Fruit fly (Drosophila melanogaster) Kc167 (cell line): Measurements from ENCODE around the gene CG11600.

Experiments used
- Myc ChIP-seq: fragments of >200 bp; optimal IDR thresholded peaks from 2 replicates; lab custom pipeline; 2017; ENCODE audit warnings: missing external identifiers
- Sin3A ChIP-seq: fragments of >200 bp; optimal IDR thresholded peaks from 2 replicates; lab custom pipeline; 2018; ENCODE audit warnings: missing external identifiers
- h ChIP-seq: fragments of >200 bp; optimal IDR thresholded peaks from 3 replicates; lab custom pipeline; 2018; ENCODE audit warnings: missing external identifiers
- insv ChIP-seq: fragments of >200 bp; optimal IDR thresholded peaks from 3 replicates; lab custom pipeline; 2018; ENCODE audit warnings: missing external identifiers
- psq ChIP-seq: fragments of >200 bp; optimal IDR thresholded peaks from 2 replicates; lab custom pipeline; 2017; ENCODE audit warnings: missing external identifiers
- ttk ChIP-seq: sonication (Bioruptor generic); optimal IDR thresholded peaks from 2 replicates; lab custom pipeline; 2017; ENCODE audit warnings: missing external identifiers

The CG11600 gene

dm6 chr3R:12636240-12636639 is at the start of gene CG11600:
TSS of gene CG11600 (plus strand) at chr3R:12636540.
- TF ChIP-seq h (no peak), Sin3A (lab: Kevin White, UChicago) (no peak), ttk (no peak), Myc (lab: Kevin White, UChicago) (no peak), insv (no peak), psq (lab: Kevin White, UChicago) (no peak)

DNA sequence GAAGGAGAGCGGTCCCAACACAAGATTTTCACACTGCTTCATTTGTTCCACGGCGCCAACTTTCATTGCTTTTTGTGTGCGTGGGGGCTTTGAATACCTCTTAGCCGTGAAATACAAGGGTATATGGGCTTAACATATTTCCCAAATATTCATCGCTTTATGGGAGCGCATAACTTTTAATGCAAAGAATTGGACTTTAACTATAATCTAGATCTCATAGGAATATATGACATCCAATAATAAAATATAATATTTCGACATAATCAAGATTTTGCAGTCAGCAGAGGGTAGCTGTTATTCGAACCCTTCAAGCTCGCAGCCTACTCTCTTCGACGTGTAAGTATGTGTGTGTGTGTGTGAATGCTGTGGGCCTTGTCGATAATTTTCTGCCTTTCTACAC is 44.7 kb upstream of the CG11600 start:
- TF ChIP-seq insv = no peak
- no peak for TF ChIP-seq psq (lab: Kevin White, UChicago)
- no peak for TF ChIP-seq Sin3A (lab: Kevin White, UChicago)
- no peak for TF ChIP-seq Myc (lab: Kevin White, UChicago)
- no peak for TF ChIP-seq ttk
- TF ChIP-seq h = no peak

- TF ChIP-seq Myc (lab: Kevin White, UChicago) (no peak), Sin3A (lab: Kevin White, UChicago) (no peak), psq (lab: Kevin White, UChicago) (no peak), ttk (no peak), h (no peak), insv (no peak)
Observed at dm6 chr3R:12595187-12595889, 41.0 kb upstream of the CG11600 start, which contains the start of gene Octbeta2R. TSS of gene Octbeta2R (minus strand) at chr3R:12595725.

dm6 chr3R:12595890-12596215 is 40.5 kb upstream of the CG11600 start:
- TF ChIP-seq Myc (lab: Kevin White, UChicago) (no peak), ttk (no peak), Sin3A (lab: Kevin White, UChicago) (no peak), psq (lab: Kevin White, UChicago) (no peak), h (no peak), insv (no peak)

dm6 chr3R:12611973-12612372 is 24.4 kb upstream of the CG11600 start:
- no peak for TF ChIP-seq insv
- TF ChIP-seq h = no peak
- TF ChIP-seq ttk = no peak
- no peak for TF ChIP-seq Sin3A (lab: Kevin White, UChicago)
- no peak for TF ChIP-seq psq (lab: Kevin White, UChicago)
- TF ChIP-seq Myc (lab: Kevin White, UChicago) = no peak

DNA sequence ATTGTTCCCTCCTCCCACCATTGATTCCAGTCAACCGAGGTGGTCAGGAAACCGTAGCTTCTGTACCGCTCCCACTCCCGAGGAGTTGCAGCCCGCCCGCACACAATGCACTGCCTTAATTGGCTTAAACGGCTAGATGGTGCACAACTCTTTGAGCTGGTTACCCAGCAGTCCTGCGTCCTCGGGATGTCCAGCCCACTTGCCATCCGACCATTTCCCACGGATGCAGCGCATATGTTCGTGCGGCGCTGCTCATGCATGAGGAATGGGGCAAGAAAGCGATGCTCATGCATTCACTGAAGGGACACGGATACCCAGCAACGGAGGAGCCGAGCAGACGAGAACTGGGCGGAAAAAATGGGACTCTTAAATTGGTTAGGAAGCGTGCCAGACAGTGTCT is 20.8 kb upstream of the CG11600 start:
- TF ChIP-seq psq (lab: Kevin White, UChicago) (no peak), Sin3A (lab: Kevin White, UChicago) (no peak), insv (no peak), h (no peak), Myc (lab: Kevin White, UChicago) (no peak), ttk (no peak)

- TF ChIP-seq h (no peak), Myc (lab: Kevin White, UChicago) (no peak), Sin3A (lab: Kevin White, UChicago) (no peak), ttk (no peak), insv (no peak), psq (lab: Kevin White, UChicago) (no peak)
Observed at dm6 chr3R:12622778-12623177, 13.6 kb upstream of the CG11600 start.

- TF ChIP-seq ttk (no peak), insv (no peak), Myc (lab: Kevin White, UChicago) (no peak), h (no peak), psq (lab: Kevin White, UChicago) (no peak), Sin3A (lab: Kevin White, UChicago) (no peak)
Observed at dm6 chr3R:12624913-12625312, 11.4 kb upstream of the CG11600 start.

- TF ChIP-seq psq (lab: Kevin White, UChicago) (peak; percentile 86), insv (no peak)
Observed at dm6 chr3R:12626674-12627382, 9.5 kb upstream of the CG11600 start.

DNA sequence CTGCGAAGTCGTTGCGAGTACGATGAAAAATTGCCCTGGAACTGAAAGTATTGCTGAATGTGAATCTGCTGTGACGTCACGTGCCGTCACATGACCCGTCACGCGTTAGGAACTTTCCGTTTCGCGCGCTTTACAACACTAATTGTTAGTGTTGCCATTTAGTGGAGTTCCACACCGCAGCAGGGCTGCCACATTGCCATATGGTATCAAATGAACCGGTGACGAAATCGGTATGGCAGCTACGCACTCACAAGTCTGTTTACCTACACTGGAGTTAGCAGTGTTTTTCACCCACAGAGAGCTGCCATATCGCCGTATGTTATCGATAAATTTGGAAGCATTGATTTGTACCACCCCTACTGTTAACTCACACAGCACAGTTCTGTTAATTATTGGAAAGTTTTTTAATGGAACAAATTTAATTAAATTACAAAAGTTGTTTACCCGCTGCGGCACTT is 8.6 kb upstream of the CG11600 start, which contains the start of the genes Vha55 and Snx3:
Gene Vha55, minus strand, starts transcription at position 139 of the 458 bp plus-strand sequence.
Gene Snx3, plus strand, starts transcription at position 341 of the 458 bp plus-strand sequence.
- TF ChIP-seq ttk = no peak
- no peak for TF ChIP-seq Sin3A (lab: Kevin White, UChicago)
- TF ChIP-seq h = no peak

DNA sequence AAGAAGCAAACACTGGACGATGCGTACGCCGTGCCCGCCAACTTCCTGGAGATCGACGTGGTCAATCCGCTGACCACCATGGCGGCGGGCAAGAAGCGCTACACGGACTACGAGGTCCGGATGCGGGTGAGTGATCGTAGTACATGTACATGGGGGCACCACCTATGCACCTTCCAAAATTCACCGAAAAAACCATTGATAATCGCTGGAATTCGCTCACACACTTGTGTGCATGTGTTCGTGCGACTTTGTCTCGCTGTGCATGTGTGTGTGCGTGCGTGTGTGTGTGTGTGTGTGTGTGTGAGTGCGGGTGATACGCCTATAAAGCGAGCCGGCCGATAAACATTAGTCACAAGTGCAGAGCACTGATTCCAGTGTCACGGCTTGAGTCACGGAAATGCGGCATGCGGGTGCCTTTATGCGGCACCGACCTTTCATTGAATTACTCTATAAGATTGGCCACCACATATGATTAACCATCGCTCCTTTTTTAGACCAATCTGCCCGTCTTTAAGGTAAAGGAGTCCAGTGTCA is 7.9 kb upstream of the CG11600 start:
- TF ChIP-seq insv (no peak), Myc (lab: Kevin White, UChicago) (no peak), psq (lab: Kevin White, UChicago) (no peak), Sin3A (lab: Kevin White, UChicago) (no peak), h (no peak), ttk (no peak)

DNA sequence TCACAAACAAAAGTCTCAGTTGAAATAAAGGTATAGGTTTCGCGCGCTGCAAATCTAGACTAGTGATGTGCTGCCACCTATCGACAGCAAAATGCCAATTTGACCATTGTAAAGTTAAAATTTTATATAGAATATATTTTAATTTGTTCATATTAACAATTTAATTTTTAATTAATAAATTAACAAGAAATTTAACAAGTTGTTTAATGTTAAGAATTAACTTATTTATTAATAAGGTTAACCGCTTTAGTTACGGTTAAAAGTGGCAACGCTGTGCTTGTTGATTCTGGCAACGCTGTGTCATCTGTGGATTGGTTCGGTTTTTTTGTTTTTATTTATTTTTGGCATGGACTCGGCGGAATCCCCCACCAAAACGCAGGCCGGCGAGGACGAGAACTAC is 6.0 kb upstream of the CG11600 start, which contains the start of gene Not10:
Gene Not10, plus strand, starts transcription at position 279 of the 400 bp plus-strand sequence.
- TF ChIP-seq Sin3A (lab: Kevin White, UChicago) (no peak), psq (lab: Kevin White, UChicago) (no peak), h (no peak), Myc (lab: Kevin White, UChicago) (no peak)

DNA sequence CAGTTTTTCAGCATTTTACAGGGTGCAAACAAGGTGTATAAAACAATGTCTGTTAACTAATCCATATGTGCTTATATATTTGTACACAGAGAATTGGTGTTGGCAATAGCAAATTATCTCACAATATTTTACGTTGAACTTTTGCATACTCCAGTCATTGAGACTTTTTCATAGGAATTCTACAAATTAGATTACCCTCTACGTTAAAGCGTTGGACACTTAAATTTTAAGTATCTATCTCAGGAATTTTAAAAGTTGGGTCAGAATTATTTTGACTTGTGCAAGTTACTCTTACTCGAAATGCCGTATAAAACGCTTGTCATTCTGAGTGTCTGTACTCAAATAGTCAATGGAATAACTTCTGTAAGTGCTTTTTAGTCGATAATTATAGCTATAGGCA is 3.3 kb upstream of the CG11600 start, which contains the start of gene CG18530:
Gene CG18530, plus strand, starts transcription at position 301 of the 400 bp plus-strand sequence.
- TF ChIP-seq Sin3A (lab: Kevin White, UChicago) (no peak), h (no peak), ttk (no peak), insv (no peak), Myc (lab: Kevin White, UChicago) (no peak), psq (lab: Kevin White, UChicago) (no peak)
